Fruit fly (Drosophila melanogaster) Kc167 (cell line): ENCODE results near the gene CecC.

Source experiments
- Myc ChIP-seq: fragments of >200 bp; optimal IDR thresholded peaks from 2 replicates; lab custom pipeline; 2017; ENCODE audit warnings: missing external identifiers
- Sin3A ChIP-seq: fragments of >200 bp; optimal IDR thresholded peaks from 2 replicates; lab custom pipeline; 2018; ENCODE audit warnings: missing external identifiers
- h ChIP-seq: fragments of >200 bp; optimal IDR thresholded peaks from 3 replicates; lab custom pipeline; 2018; ENCODE audit warnings: missing external identifiers
- psq ChIP-seq: fragments of >200 bp; optimal IDR thresholded peaks from 2 replicates; lab custom pipeline; 2017; ENCODE audit warnings: missing external identifiers
- ttk ChIP-seq: sonication (Bioruptor generic); optimal IDR thresholded peaks from 2 replicates; lab custom pipeline; 2017; ENCODE audit warnings: missing external identifiers

- TF ChIP-seq Myc (lab: Kevin White, UChicago): no peak
- TF ChIP-seq psq (lab: Kevin White, UChicago): no peak
- TF ChIP-seq h (lab: Kevin White, UChicago): no peak
- TF ChIP-seq Sin3A: no peak
- TF ChIP-seq ttk (lab: Kevin White, UChicago): no peak
Measured at dm6 chr3R:30205946-30206345, 10.3 kb upstream of the CecC start.
